Worm (Caenorhabditis elegans) whole organism, L1 larva: ENCODE measurements around the gene gly-14.

ENCODE experiments used
- mef-2 ChIP-seq: fragments of 150-350 bp; optimal IDR thresholded peaks from 2 replicates; lab custom pipeline; 2014; ENCODE audit warnings: missing biosample characterization, missing genetic modification characterization
- nhr-77 ChIP-seq: fragments of 150-350 bp; optimal IDR thresholded peaks from 2 replicates; lab custom pipeline; 2014; ENCODE audit warnings: missing biosample characterization, missing genetic modification characterization
- unc-98 ChIP-seq: fragments of 200-800 bp; sonication (Bioruptor generic); IDR thresholded peaks from 2 replicates; pipeline ENCODE4 v1.3.6; 2022; ENCODE audit warnings: missing genetic modification characterization, missing compliant biosample characterization

DNA sequence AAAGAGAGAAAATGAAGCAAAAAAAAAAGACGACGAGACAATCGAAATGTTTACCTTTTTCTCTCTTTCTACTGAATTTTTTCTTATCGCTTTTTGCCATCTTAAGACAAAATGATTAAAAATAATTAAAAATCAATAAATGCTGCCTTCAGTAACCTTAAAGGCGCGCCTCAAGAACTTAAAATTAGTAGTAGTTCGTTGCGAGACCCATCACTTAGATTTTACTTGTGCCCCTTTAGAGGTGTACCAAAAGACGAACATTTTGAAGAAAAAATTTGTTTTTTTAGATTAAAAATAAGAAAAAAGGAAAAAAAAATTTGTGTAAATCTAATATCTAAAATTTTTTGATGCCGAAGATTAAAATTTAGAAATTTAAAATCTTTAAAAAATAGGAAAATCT lies 22.1 kb downstream of the gly-14 start:
- TF ChIP-seq nhr-77 (tag; lab: Kevin White, UChicago), result no peak
- TF ChIP-seq unc-98, result no peak
- TF ChIP-seq mef-2 (tag; lab: Kevin White, UChicago), result no peak
